Worm (Caenorhabditis elegans): Measurements from ENCODE around the gene eelo-1.

DNA sequence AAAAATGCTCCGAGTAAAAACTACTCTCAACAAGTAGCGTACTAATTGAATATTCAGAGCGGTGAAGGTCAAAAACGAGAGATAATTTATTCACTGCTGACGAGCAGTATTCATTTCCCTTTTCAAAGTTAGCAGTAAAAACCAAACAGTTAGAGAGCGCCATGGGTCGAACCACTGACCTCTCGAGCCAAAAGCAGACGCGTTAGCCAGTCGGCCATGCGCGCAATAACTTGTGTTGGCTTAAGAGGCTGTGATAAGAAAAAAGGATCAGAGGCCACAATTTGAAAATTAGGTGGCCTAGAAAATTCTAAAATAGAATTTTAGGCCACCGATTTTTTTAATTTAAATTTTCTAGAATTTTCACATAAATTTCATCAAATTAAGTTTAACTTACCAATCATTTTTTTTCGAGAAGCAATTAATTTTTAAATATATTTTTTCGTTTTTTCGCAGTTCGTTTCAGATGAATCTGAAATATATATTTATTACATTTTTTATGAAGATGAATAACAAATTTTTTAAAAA is 42.4 kb upstream of the eelo-1 start, which contains the start of gene sms-3:
- TF ChIP-seq scrt-1 (GFP tag; IDR thresholded peaks at IDR 0.05) (no peak), ama-1 (optimal IDR thresholded peaks at IDR 0.05) (no peak), F13C5.2 (tag; optimal IDR thresholded peaks at IDR 0.05) (no peak), tbx-11 (GFP tag; IDR thresholded peaks at IDR 0.05) (peak; percentile 53; the same call in 1 of the 2 replicates), pes-1 (GFP tag; IDR thresholded peaks at IDR 0.05) (peak; percentile 69)

All from whole organism, early embryonic.